Worm (Caenorhabditis elegans): Measurements from ENCODE around the gene W08F4.3.
"Not testable (repeated sequence)": the region's sequence is repeated elsewhere in the genome, so short reads cannot be mapped to it uniquely, and the experiment has no call there.

ce11 chrII:535226-535625 lies 45.2 kb upstream of the W08F4.3 start, which contains the start of gene T27A1.3:
- TF ChIP-seq blmp-1 (tag; optimal IDR thresholded peaks at IDR 0.05; ENCODE audit: insufficient read depth); zag-1 (tag; optimal IDR thresholded peaks at IDR 0.05); fos-1 (tag; optimal IDR thresholded peaks at IDR 0.05); ceh-82 (tag; optimal IDR thresholded peaks at IDR 0.05): not testable (repeated sequence)
